Comparison of ENCODE assay signal across 1 fruit fly cellular context in the genomic region with DNA sequence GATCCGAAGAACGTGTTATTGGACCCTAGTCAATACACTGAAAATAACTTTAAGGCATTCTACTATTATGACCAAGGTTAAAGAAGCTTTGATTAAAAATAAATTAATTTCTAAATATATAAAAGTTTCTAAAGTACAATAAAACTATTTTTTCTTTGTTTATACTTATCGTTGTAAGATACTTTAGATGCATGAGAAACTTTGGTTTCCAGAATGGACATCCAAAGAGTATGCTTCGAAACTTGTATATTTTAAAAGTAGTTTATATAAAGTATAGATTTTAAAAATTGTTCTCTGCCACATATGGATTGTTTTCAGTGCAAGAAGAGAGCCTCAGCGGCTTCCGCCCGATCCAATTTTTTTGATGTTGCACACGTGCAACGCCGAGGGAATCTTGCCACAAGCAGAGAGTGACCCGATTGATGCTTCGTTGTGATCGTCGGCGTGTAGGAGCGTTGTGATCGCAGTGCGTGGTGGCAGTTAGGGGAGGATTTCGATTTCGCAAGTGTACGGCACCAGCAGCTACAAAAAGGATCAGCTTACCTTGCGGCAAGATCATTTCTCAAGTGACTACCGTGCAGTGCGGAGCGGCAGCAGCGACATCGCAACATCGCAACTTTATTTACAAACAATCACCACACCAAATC.
TF ChIP-seq lines count a peak whose summit lies in the region.

No protein-coding gene starts in this region.

TF ChIP-seq in whole organism, embryonic, 481 proteins besides CTCF, POLR2A, EP300 and RAD21 (continued from another document and continues in another):
- TF ChIP-seq E2f1 (GFP tag; IDR thresholded peaks at IDR 0.05; lab: Robert Waterston, UW): peak; percentile 56; the same call in 1 of the 2 replicates
- peak; percentile 96 for TF ChIP-seq ac (GFP tag; optimal IDR thresholded peaks at IDR 0.05; lab: Kevin White, UChicago)
- peak; percentile 69 for TF ChIP-seq CG12104 (GFP tag; optimal IDR thresholded peaks at IDR 0.05; lab: Kevin White, UChicago)
- no peak for TF ChIP-seq ftz-f1 (GFP tag; optimal IDR thresholded peaks at IDR 0.05; lab: Kevin White, UChicago)
- no peak for TF ChIP-seq CG9876 (GFP tag; optimal IDR thresholded peaks at IDR 0.05; lab: Kevin White, UChicago)
- TF ChIP-seq pita (GFP tag; optimal IDR thresholded peaks at IDR 0.05; lab: Kevin White, UChicago): no peak
- TF ChIP-seq CG8089 (GFP tag; optimal IDR thresholded peaks at IDR 0.05; lab: Kevin White, UChicago): no peak
- TF ChIP-seq chinmo (GFP tag; IDR thresholded peaks at IDR 0.05; lab: Robert Waterston, UW; ENCODE audit: partially characterized antibody): no peak
- peak; percentile 85 for TF ChIP-seq CG1602 (GFP tag; optimal IDR thresholded peaks at IDR 0.05; lab: Kevin White, UChicago)
- TF ChIP-seq stc (GFP tag; IDR thresholded peaks at IDR 0.05; lab: Robert Waterston, UW): no peak
- peak; percentile 87 for TF ChIP-seq Blimp-1 (GFP tag; optimal IDR thresholded peaks at IDR 0.05; lab: Kevin White, UChicago)
- TF ChIP-seq B-H2 (GFP tag; optimal IDR thresholded peaks at IDR 0.05; lab: Kevin White, UChicago): no peak
- peak; percentile 86 for TF ChIP-seq CG30431 (GFP tag; optimal IDR thresholded peaks at IDR 0.05; lab: Kevin White, UChicago)
- TF ChIP-seq D (optimal IDR thresholded peaks at IDR 0.05; lab: Kevin White, UChicago): no peak
- peak; percentile 91 for TF ChIP-seq D (GFP tag; optimal IDR thresholded peaks at IDR 0.05; lab: Kevin White, UChicago)
- TF ChIP-seq CG3407 (GFP tag; optimal IDR thresholded peaks at IDR 0.05; lab: Kevin White, UChicago): peak; percentile 71
- TF ChIP-seq Hand (GFP tag; optimal IDR thresholded peaks at IDR 0.05; lab: Kevin White, UChicago): no peak
- TF ChIP-seq CG7786 (GFP tag; optimal IDR thresholded peaks at IDR 0.05; lab: Kevin White, UChicago): no peak
- TF ChIP-seq CG18011 (GFP tag; optimal IDR thresholded peaks at IDR 0.05; lab: Kevin White, UChicago): no peak
- peak; percentile 69 for TF ChIP-seq ara (GFP tag; IDR thresholded peaks at IDR 0.05; lab: Robert Waterston, UW)
- no peak for TF ChIP-seq MESR4 (GFP tag; optimal IDR thresholded peaks at IDR 0.05; lab: Kevin White, UChicago)
- TF ChIP-seq Doc3 (GFP tag; IDR thresholded peaks at IDR 0.05; lab: Robert Waterston, UW; ENCODE audit: partially characterized antibody): no peak
- peak; percentile 68 for TF ChIP-seq CG30020 (tag; optimal IDR thresholded peaks at IDR 0.05; lab: Kevin White, UChicago)
- TF ChIP-seq CG6791 (GFP tag; IDR thresholded peaks at IDR 0.05; lab: Robert Waterston, UW; ENCODE audit: partially characterized antibody): no peak
- no peak for TF ChIP-seq Aef1 (GFP tag; IDR thresholded peaks at IDR 0.05; lab: Robert Waterston, UW)
- TF ChIP-seq CG18619 (GFP tag; optimal IDR thresholded peaks at IDR 0.05; lab: Kevin White, UChicago): peak; percentile 72
- TF ChIP-seq tap (tag; optimal IDR thresholded peaks at IDR 0.05; lab: Kevin White, UChicago): peak; percentile 65
- TF ChIP-seq esg (GFP tag; conservative IDR thresholded peaks at IDR 0.05; lab: Robert Waterston, UW): peak; percentile 30; the same call in 1 of the 2 replicates
- TF ChIP-seq CG12299 (tag; optimal IDR thresholded peaks at IDR 0.05; lab: Kevin White, UChicago): peak; percentile 6
- TF ChIP-seq crp (GFP tag; optimal IDR thresholded peaks at IDR 0.05; lab: Kevin White, UChicago): peak in 1 of 2 experiments; percentile 4
- peak; percentile 62 for TF ChIP-seq tgo (GFP tag; IDR thresholded peaks at IDR 0.05; lab: Robert Waterston, UW)
- peak; percentile 57 for TF ChIP-seq Vsx1 (GFP tag; optimal IDR thresholded peaks at IDR 0.05; lab: Kevin White, UChicago)
- TF ChIP-seq Asciz (GFP tag; optimal IDR thresholded peaks at IDR 0.05; lab: Kevin White, UChicago): peak; percentile 75
- peak; percentile 92 for TF ChIP-seq CG13775 (GFP tag; optimal IDR thresholded peaks at IDR 0.05; lab: Kevin White, UChicago)
- 0 out of 2 replicates have a peak, but pooled peaks have one; percentile 45 for TF ChIP-seq sens-2 (GFP tag; IDR thresholded peaks at IDR 0.05; lab: Robert Waterston, UW)
- no peak for TF ChIP-seq lilli (GFP tag; optimal IDR thresholded peaks at IDR 0.05; lab: Kevin White, UChicago)
- peak; percentile 34 for TF ChIP-seq CG17568 (GFP tag; optimal IDR thresholded peaks at IDR 0.05; lab: Kevin White, UChicago)
- no peak for TF ChIP-seq MBD-R2 (GFP tag; IDR thresholded peaks at IDR 0.05; lab: Robert Waterston, UW)
- no peak for TF ChIP-seq sc (optimal IDR thresholded peaks at IDR 0.05; lab: Kevin White, UChicago)
- peak; percentile 89 for TF ChIP-seq sc (GFP tag; optimal IDR thresholded peaks at IDR 0.05; lab: Kevin White, UChicago)
- peak; percentile 4 for TF ChIP-seq CG15479 (GFP tag; optimal IDR thresholded peaks at IDR 0.05; lab: Kevin White, UChicago)
- TF ChIP-seq CG14667 (GFP tag; IDR thresholded peaks at IDR 0.05; lab: Robert Waterston, UW): peak; percentile 36; the same call in 1 of the 2 replicates
- TF ChIP-seq wor (GFP tag; IDR thresholded peaks at IDR 0.05; lab: Robert Waterston, UW): peak; percentile 45
- peak; percentile 77 for TF ChIP-seq PHDP (tag; optimal IDR thresholded peaks at IDR 0.05; lab: Kevin White, UChicago)
- TF ChIP-seq Sox102F (GFP tag; optimal IDR thresholded peaks at IDR 0.05; lab: Kevin White, UChicago): peak; percentile 87
- TF ChIP-seq ci (GFP tag; IDR thresholded peaks at IDR 0.05; lab: Robert Waterston, UW): 0 out of 3 replicates have a peak, but pooled peaks have one; percentile 8
- TF ChIP-seq mam (GFP tag; optimal IDR thresholded peaks at IDR 0.05; lab: Kevin White, UChicago): no peak
- 0 out of 2 replicates have a peak, but pooled peaks have one; percentile 56 for TF ChIP-seq chm (GFP tag; IDR thresholded peaks at IDR 0.05; lab: Robert Waterston, UW)
- TF ChIP-seq sisA (GFP tag; IDR thresholded peaks at IDR 0.05; lab: Robert Waterston, UW): peak; percentile 49
- peak; percentile 49 for TF ChIP-seq HHEX (GFP tag; optimal IDR thresholded peaks at IDR 0.05; lab: Kevin White, UChicago)
- peak; percentile 89 for TF ChIP-seq Sox100B (GFP tag; optimal IDR thresholded peaks at IDR 0.05; lab: Kevin White, UChicago)
- TF ChIP-seq trh (GFP tag; optimal IDR thresholded peaks at IDR 0.05; lab: Kevin White, UChicago): peak; percentile 70
- peak; percentile 80 for TF ChIP-seq CG17328 (GFP tag; IDR thresholded peaks at IDR 0.05; lab: Robert Waterston, UW)
- peak; percentile 54 for TF ChIP-seq CG11723 (GFP tag; optimal IDR thresholded peaks at IDR 0.05; lab: Kevin White, UChicago)
- TF ChIP-seq CG31365 (tag; optimal IDR thresholded peaks at IDR 0.05; lab: Kevin White, UChicago): no peak
- TF ChIP-seq pho (GFP tag; optimal IDR thresholded peaks at IDR 0.05; lab: Kevin White, UChicago): no peak
- TF ChIP-seq CkIIα-i1 (GFP tag; IDR thresholded peaks at IDR 0.05; lab: Robert Waterston, UW): no peak
- peak; percentile 3 for TF ChIP-seq lab (GFP tag; optimal IDR thresholded peaks at IDR 0.05; lab: Kevin White, UChicago)
- TF ChIP-seq CG5180 (GFP tag; optimal IDR thresholded peaks at IDR 0.05; lab: Kevin White, UChicago): peak; percentile 35
- peak; percentile 89 for TF ChIP-seq gsb-n (tag; optimal IDR thresholded peaks at IDR 0.05; lab: Kevin White, UChicago)
- TF ChIP-seq CG1233 (GFP tag; optimal IDR thresholded peaks at IDR 0.05; lab: Kevin White, UChicago): peak; percentile 78
- TF ChIP-seq NK7.1 (GFP tag; optimal IDR thresholded peaks at IDR 0.05; lab: Kevin White, UChicago): no peak
- no peak for TF ChIP-seq emc (GFP tag; optimal IDR thresholded peaks at IDR 0.05; lab: Kevin White, UChicago)
- no peak for TF ChIP-seq pnt (GFP tag; optimal IDR thresholded peaks at IDR 0.05; lab: Kevin White, UChicago)
- peak; percentile 58 for TF ChIP-seq CG18599 (GFP tag; optimal IDR thresholded peaks at IDR 0.05; lab: Kevin White, UChicago)
- no peak for TF ChIP-seq Side (GFP tag; optimal IDR thresholded peaks at IDR 0.05; lab: Kevin White, UChicago)
- peak; percentile 84 for TF ChIP-seq dmrt99B (tag; optimal IDR thresholded peaks at IDR 0.05; lab: Kevin White, UChicago)
- TF ChIP-seq CG17385 (GFP tag; optimal IDR thresholded peaks at IDR 0.05; lab: Kevin White, UChicago): peak; percentile 67
- no peak for TF ChIP-seq Antp (GFP tag; optimal IDR thresholded peaks at IDR 0.05; lab: Kevin White, UChicago)
- no peak for TF ChIP-seq CG31224 (GFP tag; IDR thresholded peaks at IDR 0.05; lab: Robert Waterston, UW)
- TF ChIP-seq prd (optimal IDR thresholded peaks at IDR 0.05; lab: Kevin White, UChicago): no peak
- TF ChIP-seq prd (GFP tag; IDR thresholded peaks at IDR 0.05; lab: Robert Waterston, UW): peak; percentile 85
- TF ChIP-seq CG15073 (GFP tag; optimal IDR thresholded peaks at IDR 0.05; lab: Kevin White, UChicago): peak; percentile 10
- peak; percentile 85 for TF ChIP-seq CG6254 (GFP tag; optimal IDR thresholded peaks at IDR 0.05; lab: Kevin White, UChicago)
- peak; percentile 73 for TF ChIP-seq lbe (GFP tag; optimal IDR thresholded peaks at IDR 0.05; lab: Kevin White, UChicago)
- peak; percentile 83 for TF ChIP-seq CG10209 (GFP tag; optimal IDR thresholded peaks at IDR 0.05; lab: Kevin White, UChicago)
- peak; percentile 33; the same call in 1 of the 3 replicates for TF ChIP-seq otp (GFP tag; IDR thresholded peaks at IDR 0.05; lab: Robert Waterston, UW)
- peak; percentile 76 for TF ChIP-seq Nf-YB (GFP tag; optimal IDR thresholded peaks at IDR 0.05; lab: Kevin White, UChicago)
- TF ChIP-seq CG14710 (tag; optimal IDR thresholded peaks at IDR 0.05; lab: Kevin White, UChicago): peak; percentile 97
- peak; percentile 94 for TF ChIP-seq bsh (GFP tag; optimal IDR thresholded peaks at IDR 0.05; lab: Kevin White, UChicago)
- peak; percentile 86 for TF ChIP-seq az2 (GFP tag; optimal IDR thresholded peaks at IDR 0.05; lab: Kevin White, UChicago)
- TF ChIP-seq jumu (GFP tag; optimal IDR thresholded peaks at IDR 0.05; lab: Kevin White, UChicago): no peak
- TF ChIP-seq CG2875 (GFP tag; optimal IDR thresholded peaks at IDR 0.05; lab: Kevin White, UChicago): peak; percentile 79
- no peak for TF ChIP-seq usp (GFP tag; optimal IDR thresholded peaks at IDR 0.05; lab: Kevin White, UChicago)
- peak; percentile 66 for TF ChIP-seq CG6654 (GFP tag; optimal IDR thresholded peaks at IDR 0.05; lab: Kevin White, UChicago)
- TF ChIP-seq CG12391 (tag; optimal IDR thresholded peaks at IDR 0.05; lab: Kevin White, UChicago): peak; percentile 94
- no peak for TF ChIP-seq caup (GFP tag; optimal IDR thresholded peaks at IDR 0.05; lab: Kevin White, UChicago; ENCODE audit: severe bottlenecking)
- peak; percentile 23 for TF ChIP-seq TFAM (GFP tag; optimal IDR thresholded peaks at IDR 0.05; lab: Kevin White, UChicago)
- TF ChIP-seq E2f2 (GFP tag; IDR thresholded peaks at IDR 0.05; lab: Robert Waterston, UW): peak; percentile 50
- TF ChIP-seq fd96Cb (tag; optimal IDR thresholded peaks at IDR 0.05; lab: Kevin White, UChicago): peak; percentile 82
- peak; percentile 65; the same call in 1 of the 2 replicates for TF ChIP-seq onecut (GFP tag; IDR thresholded peaks at IDR 0.05; lab: Robert Waterston, UW)
- TF ChIP-seq gt (GFP tag; IDR thresholded peaks at IDR 0.05; lab: Robert Waterston, UW): no peak
- TF ChIP-seq CG14860 (GFP tag; IDR thresholded peaks at IDR 0.05; lab: Robert Waterston, UW; ENCODE audit: partially characterized antibody): no peak
- peak; percentile 93 for TF ChIP-seq Spps (tag; optimal IDR thresholded peaks at IDR 0.05; lab: Kevin White, UChicago)
- TF ChIP-seq CG17829 (tag; optimal IDR thresholded peaks at IDR 0.05; lab: Kevin White, UChicago): peak; percentile 97
- peak; percentile 60; the same call in 1 of the 2 replicates for TF ChIP-seq CG32767 (GFP tag; IDR thresholded peaks at IDR 0.05; lab: Robert Waterston, UW)
- TF ChIP-seq danr (GFP tag; IDR thresholded peaks at IDR 0.05; lab: Robert Waterston, UW): peak; percentile 39; the same call in 1 of the 2 replicates
- TF ChIP-seq Hmx (GFP tag; optimal IDR thresholded peaks at IDR 0.05; lab: Kevin White, UChicago): no peak
- TF ChIP-seq CG6683 (GFP tag; optimal IDR thresholded peaks at IDR 0.05; lab: Kevin White, UChicago): no peak
- TF ChIP-seq luna (GFP tag; optimal IDR thresholded peaks at IDR 0.05; lab: Kevin White, UChicago): no peak
- peak; percentile 95 for TF ChIP-seq nmo (GFP tag; optimal IDR thresholded peaks at IDR 0.05; lab: Kevin White, UChicago)
- TF ChIP-seq CG17802 (tag; optimal IDR thresholded peaks at IDR 0.05; lab: Kevin White, UChicago): peak; percentile 31
- peak; percentile 39; the same call in 1 of the 2 replicates for TF ChIP-seq ap (GFP tag; IDR thresholded peaks at IDR 0.05; lab: Robert Waterston, UW)
- peak; percentile 31 for TF ChIP-seq Fer3 (tag; optimal IDR thresholded peaks at IDR 0.05; lab: Kevin White, UChicago)
- peak; percentile 49; the same call in 1 of the 2 replicates for TF ChIP-seq H2.0 (GFP tag; IDR thresholded peaks at IDR 0.05; lab: Robert Waterston, UW)
- peak; percentile 95 for TF ChIP-seq Xrp1 (GFP tag; IDR thresholded peaks at IDR 0.05; lab: Robert Waterston, UW)
- TF ChIP-seq odd (GFP tag; optimal IDR thresholded peaks at IDR 0.05; lab: Kevin White, UChicago): peak; percentile 79
- TF ChIP-seq CG7271 (tag; optimal IDR thresholded peaks at IDR 0.05; lab: Kevin White, UChicago): peak; percentile 83
- no peak for TF ChIP-seq CG7372 (GFP tag; IDR thresholded peaks at IDR 0.05; lab: Robert Waterston, UW)
- TF ChIP-seq CG6272 (GFP tag; IDR thresholded peaks at IDR 0.05; lab: Robert Waterston, UW): peak; percentile 26; the same call in 1 of the 2 replicates
- no peak for TF ChIP-seq kah (GFP tag; optimal IDR thresholded peaks at IDR 0.05; lab: Kevin White, UChicago)
- no peak for TF ChIP-seq CG8281 (tag; optimal IDR thresholded peaks at IDR 0.05; lab: Kevin White, UChicago)
- TF ChIP-seq CG15269 (tag; optimal IDR thresholded peaks at IDR 0.05; lab: Kevin White, UChicago): peak; percentile 41
- no peak for TF ChIP-seq lov (optimal IDR thresholded peaks at IDR 0.05; lab: Kevin White, UChicago)
- TF ChIP-seq lov (GFP tag; IDR thresholded peaks at IDR 0.05; lab: Robert Waterston, UW): peak; percentile 77; the same call in 2 of the 3 replicates
- no peak for TF ChIP-seq hbn (GFP tag; IDR thresholded peaks at IDR 0.05; lab: Robert Waterston, UW; ENCODE audit: partially characterized antibody)
- 0 out of 3 replicates have a peak, but pooled peaks have one; percentile 14 for TF ChIP-seq gce (GFP tag; IDR thresholded peaks at IDR 0.05; lab: Robert Waterston, UW)
- peak; percentile 92 for TF ChIP-seq nom (GFP tag; optimal IDR thresholded peaks at IDR 0.05; lab: Kevin White, UChicago)
- peak; percentile 99 for TF ChIP-seq HLHmδ (GFP tag; optimal IDR thresholded peaks at IDR 0.05; lab: Kevin White, UChicago)
- no peak for TF ChIP-seq Dp (GFP tag; optimal IDR thresholded peaks at IDR 0.05; lab: Kevin White, UChicago)
- peak; percentile 10; the same call in 1 of the 2 replicates for TF ChIP-seq CG1024 (GFP tag; IDR thresholded peaks at IDR 0.05; lab: Robert Waterston, UW)
- peak; percentile 76 for TF ChIP-seq fd102C (GFP tag; optimal IDR thresholded peaks at IDR 0.05; lab: Kevin White, UChicago)
